Worm (Caenorhabditis elegans): ENCODE data around the gene F54C9.11.

- TF ChIP-seq W03F9.2 (tag; optimal IDR thresholded peaks at IDR 0.05): no peak
- no peak for TF ChIP-seq him-1 (tag; optimal IDR thresholded peaks at IDR 0.05)
Measured at ce11 chrII:8554568-8554967, 30.3 kb downstream of the F54C9.11 start.
